Fruit fly (Drosophila melanogaster): ENCODE measurements around the gene CG43249.

CG43249 gene

dm6 chr3L:16328207-16328891 lies 24.3 kb downstream of the CG43249 start, which contains the start of gene CG13058 (continued):
- TF ChIP-seq Sox15 (GFP tag; optimal IDR thresholded peaks at IDR 0.05) (no peak), spab (GFP tag; optimal IDR thresholded peaks at IDR 0.05) (no peak), Eip78C (GFP tag) (peak; percentile 70), net (GFP tag; optimal IDR thresholded peaks at IDR 0.05) (peak; percentile 72), Ets96B (tag; optimal IDR thresholded peaks at IDR 0.05) (peak; percentile 71), CG6808 (GFP tag; optimal IDR thresholded peaks at IDR 0.05) (peak; percentile 40), CG6276 (GFP tag; optimal IDR thresholded peaks at IDR 0.05) (peak; percentile 79), salr (GFP tag; optimal IDR thresholded peaks at IDR 0.05) (peak; percentile 42 to 64), Hr39 (GFP tag; optimal IDR thresholded peaks at IDR 0.05) (no peak), ss (GFP tag; optimal IDR thresholded peaks at IDR 0.05) (no peak), CG9139 (GFP tag; optimal IDR thresholded peaks at IDR 0.05) (no peak), eg (GFP tag; IDR thresholded peaks at IDR 0.05) (peak; percentile 23; the same call in 1 of the 3 replicates), CG16779 (tag; optimal IDR thresholded peaks at IDR 0.05) (peak; percentile 10), esn (GFP tag; optimal IDR thresholded peaks at IDR 0.05) (no peak), CG10669 (GFP tag; optimal IDR thresholded peaks at IDR 0.05) (peak; percentile 62), CG4318 (GFP tag; optimal IDR thresholded peaks at IDR 0.05) (peak; percentile 78), fd85E (GFP tag; optimal IDR thresholded peaks at IDR 0.05) (no peak), Lpt (GFP tag; optimal IDR thresholded peaks at IDR 0.05) (peak; percentile 65), dac (GFP tag; optimal IDR thresholded peaks at IDR 0.05) (peak; percentile 35), CG3919 (GFP tag; optimal IDR thresholded peaks at IDR 0.05) (peak; percentile 44), fd59A (GFP tag; optimal IDR thresholded peaks at IDR 0.05) (peak; percentile 61)

dm6 chr3L:16329495-16329894 lies 25.4 kb downstream of the CG43249 start, which contains the start of gene CG33061:
TSS of gene CG33061 (plus strand) at chr3L:16329795.
- TF ChIP-seq CG31627 (GFP tag; optimal IDR thresholded peaks at IDR 0.05) (no peak), CG32006 (GFP tag; optimal IDR thresholded peaks at IDR 0.05) (no peak), CG8632 (GFP tag; optimal IDR thresholded peaks at IDR 0.05) (no peak), net (GFP tag; optimal IDR thresholded peaks at IDR 0.05) (no peak), Hr4 (GFP tag; optimal IDR thresholded peaks at IDR 0.05) (no peak), acj6 (GFP tag; optimal IDR thresholded peaks at IDR 0.05) (no peak), CG4318 (GFP tag; optimal IDR thresholded peaks at IDR 0.05) (no peak), Eip75B (GFP tag; optimal IDR thresholded peaks at IDR 0.05) (no peak), Sox102F (GFP tag; optimal IDR thresholded peaks at IDR 0.05) (no peak), CG34406 (GFP tag; optimal IDR thresholded peaks at IDR 0.05) (no peak), CG7368 (GFP tag; optimal IDR thresholded peaks at IDR 0.05) (no peak), CG3032 (tag; optimal IDR thresholded peaks at IDR 0.05) (no peak), Blimp-1 (GFP tag; optimal IDR thresholded peaks at IDR 0.05) (no peak), spab (GFP tag; optimal IDR thresholded peaks at IDR 0.05) (no peak), Sox14 (GFP tag; optimal IDR thresholded peaks at IDR 0.05) (no peak), CG1621 (tag; optimal IDR thresholded peaks at IDR 0.05) (no peak), Smox (GFP tag; optimal IDR thresholded peaks at IDR 0.05) (no peak), Ets21C (GFP tag; optimal IDR thresholded peaks at IDR 0.05) (no peak), CG10631 (GFP tag; optimal IDR thresholded peaks at IDR 0.05) (no peak)

dm6 chr3L:16330740-16331139 lies 26.7 kb downstream of the CG43249 start, which contains the start of gene CG33060:
TSS of gene CG33060 (plus strand) at chr3L:16331040.
- no peak for TF ChIP-seq lz (GFP tag; optimal IDR thresholded peaks at IDR 0.05)
- TF ChIP-seq Lpt (GFP tag; optimal IDR thresholded peaks at IDR 0.05) = no peak
- TF ChIP-seq fd59A (GFP tag; optimal IDR thresholded peaks at IDR 0.05) = no peak
- no peak for TF ChIP-seq CG9139 (GFP tag; optimal IDR thresholded peaks at IDR 0.05)
- TF ChIP-seq Sox14 (GFP tag; optimal IDR thresholded peaks at IDR 0.05) = no peak
- no peak for TF ChIP-seq pdm3 (GFP tag; optimal IDR thresholded peaks at IDR 0.05)
- no peak for TF ChIP-seq Eip78C (GFP tag)
- TF ChIP-seq ss (GFP tag; optimal IDR thresholded peaks at IDR 0.05) = no peak
- no peak for TF ChIP-seq CG8632 (GFP tag; optimal IDR thresholded peaks at IDR 0.05)
- TF ChIP-seq CG6854 (GFP tag; optimal IDR thresholded peaks at IDR 0.05) = no peak
- no peak for TF ChIP-seq achi (GFP tag; optimal IDR thresholded peaks at IDR 0.05)
- TF ChIP-seq OdsH (GFP tag; optimal IDR thresholded peaks at IDR 0.05) = no peak
- TF ChIP-seq Hr38 (GFP tag; optimal IDR thresholded peaks at IDR 0.05) = no peak
- TF ChIP-seq CG6808 (GFP tag; optimal IDR thresholded peaks at IDR 0.05) = no peak
- no peak for TF ChIP-seq topi (GFP tag; optimal IDR thresholded peaks at IDR 0.05)
- no peak for TF ChIP-seq salr (GFP tag; optimal IDR thresholded peaks at IDR 0.05)
- no peak for TF ChIP-seq net (GFP tag; optimal IDR thresholded peaks at IDR 0.05)
- TF ChIP-seq Blimp-1 (GFP tag; optimal IDR thresholded peaks at IDR 0.05) = no peak
